Fruit fly (Drosophila melanogaster) whole organism, adult: Measurements from ENCODE around the gene Sfp24C1.

ENCODE experiments used
- CG11617 ChIP-seq: fragments of 200-800 bp; sonication (Bioruptor generic); optimal IDR thresholded peaks from 2 replicates; lab custom pipeline; 2017; ENCODE audit warnings: mild to moderate bottlenecking, missing biosample characterization, missing genetic modification reagents, missing genetic modification characterization
- CG12768 ChIP-seq: fragments of 200-800 bp; sonication (Bioruptor generic); optimal IDR thresholded peaks from 2 replicates; lab custom pipeline; 2017; ENCODE audit warnings: missing biosample characterization, missing genetic modification characterization, mild to moderate bottlenecking, moderate library complexity, missing genetic modification reagents
- CG14711 ChIP-seq: fragments of 200-800 bp; sonication (Bioruptor generic); optimal IDR thresholded peaks from 2 replicates; lab custom pipeline; 2018; ENCODE audit warnings: missing biosample characterization, mild to moderate bottlenecking, missing genetic modification characterization, moderate library complexity
- CG1620 ChIP-seq: fragments of 200-800 bp; sonication (Bioruptor generic); optimal IDR thresholded peaks from 2 replicates; lab custom pipeline; 2016; ENCODE audit warnings: missing biosample characterization, missing genetic modification characterization
- CG33017 ChIP-seq: fragments of 200-800 bp; sonication (Bioruptor generic); optimal IDR thresholded peaks from 2 replicates; lab custom pipeline; 2018; ENCODE audit warnings: missing biosample characterization, mild to moderate bottlenecking, missing genetic modification characterization, moderate library complexity
- CG5204 ChIP-seq: fragments of 200-800 bp; sonication (Bioruptor generic); optimal IDR thresholded peaks from 2 replicates; lab custom pipeline; 2016; ENCODE audit warnings: missing biosample characterization, missing genetic modification characterization
- CG7045 ChIP-seq: fragments of 200-800 bp; sonication (Bioruptor generic); optimal IDR thresholded peaks from 2 replicates; lab custom pipeline; 2017; ENCODE audit warnings: missing biosample characterization, mild to moderate bottlenecking, missing genetic modification characterization
- CG7101 ChIP-seq: fragments of 200-800 bp; sonication (Bioruptor generic); optimal IDR thresholded peaks from 2 replicates; lab custom pipeline; 2018; ENCODE audit warnings: missing biosample characterization, mild to moderate bottlenecking, missing genetic modification characterization, moderate library complexity
- Clk ChIP-seq: fragments of 200-800 bp; sonication (Bioruptor generic); optimal IDR thresholded peaks from 2 replicates; lab custom pipeline; 2017; ENCODE audit warnings: missing biosample characterization, missing genetic modification characterization
- Crg-1 ChIP-seq: fragments of 200-800 bp; sonication (Bioruptor generic); optimal IDR thresholded peaks from 2 replicates; lab custom pipeline; 2016; ENCODE audit warnings: missing biosample characterization, missing genetic modification characterization
- Hr96 ChIP-seq: fragments of 200-800 bp; sonication (Bioruptor generic); optimal IDR thresholded peaks from 2 replicates; lab custom pipeline; 2016; ENCODE audit warnings: missing biosample characterization, missing genetic modification characterization
- Mnt ChIP-seq: fragments of 200-800 bp; sonication (Bioruptor generic); optimal IDR thresholded peaks from 2 replicates; lab custom pipeline; 2016; ENCODE audit warnings: missing biosample characterization, mild to moderate bottlenecking, missing genetic modification characterization
- bab1 ChIP-seq: fragments of 200-800 bp; sonication (Bioruptor generic); optimal IDR thresholded peaks from 3 replicates; lab custom pipeline; 2019; ENCODE audit warnings: missing biosample characterization, mild to moderate bottlenecking, missing genetic modification characterization, moderate library complexity
- cic ChIP-seq: fragments of 200-800 bp; sonication (Bioruptor generic); optimal IDR thresholded peaks from 2 replicates; lab custom pipeline; 2017; ENCODE audit warnings: missing biosample characterization, mild to moderate bottlenecking, missing genetic modification characterization, moderate library complexity
- cnc ChIP-seq, 2 experiments: fragments of >200 bp; optimal IDR thresholded peaks; 2 replicates each; lab custom pipeline; 2017
- kay ChIP-seq: fragments of 200-800 bp; sonication (Bioruptor generic); peaks from one replicate; lab custom pipeline; 2016; ENCODE audit warnings: missing biosample characterization, missing genetic modification characterization, borderline replicate concordance
- ovo ChIP-seq: fragments of 200-800 bp; sonication (Bioruptor generic); optimal IDR thresholded peaks from 2 replicates; lab custom pipeline; 2016; ENCODE audit warnings: missing biosample characterization, missing genetic modification characterization
- pad ChIP-seq: fragments of 200-800 bp; sonication (Bioruptor generic); optimal IDR thresholded peaks from 3 replicates; lab custom pipeline; 2017; ENCODE audit warnings: missing biosample characterization, missing genetic modification characterization, mild to moderate bottlenecking, moderate library complexity, missing genetic modification reagents
- tj ChIP-seq: fragments of 200-800 bp; sonication (Bioruptor generic); optimal IDR thresholded peaks from 3 replicates; lab custom pipeline; 2017; ENCODE audit warnings: missing biosample characterization, mild to moderate bottlenecking, missing genetic modification characterization, moderate library complexity
- toe ChIP-seq: fragments of 200-800 bp; sonication (Bioruptor generic); optimal IDR thresholded peaks from 2 replicates; lab custom pipeline; 2016; ENCODE audit warnings: missing biosample characterization, missing genetic modification characterization

Gene Sfp24C1

DNA sequence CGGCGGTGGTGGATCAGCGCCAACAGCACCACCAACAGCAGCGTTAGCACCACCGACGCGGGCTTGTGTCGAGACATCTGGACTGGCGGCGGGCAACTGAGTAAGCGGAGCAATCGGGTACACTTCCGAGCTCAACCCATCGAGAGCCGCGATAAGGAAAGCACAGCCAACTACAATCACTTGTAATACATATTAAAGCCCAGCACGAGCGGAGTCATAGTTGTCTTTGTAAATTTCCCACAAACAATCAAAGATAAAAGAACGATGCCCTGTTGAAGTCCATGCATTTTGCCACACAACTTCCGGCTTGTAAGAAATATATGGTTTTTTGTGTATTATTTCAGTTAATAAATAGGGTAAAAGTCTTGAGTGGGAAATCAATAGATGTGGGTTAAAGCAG is 6.5 kb downstream of the Sfp24C1 start, which contains the start of gene CG31777:
TSS of gene CG31777 (minus strand) at position 101 of the 400 bp plus-strand sequence.
- TF ChIP-seq Hr96 (GFP tag; lab: Kevin White, UChicago) (no peak), kay (GFP tag; lab: Kevin White, UChicago) (no peak), CG5204 (GFP tag; lab: Kevin White, UChicago) (no peak), Crg-1 (GFP tag; lab: Kevin White, UChicago) (no peak), Clk (no peak), CG33017 (tag; lab: Kevin White, UChicago) (no peak), CG7045 (no peak), ovo (GFP tag; lab: Kevin White, UChicago) (no peak), pad (GFP tag; lab: Kevin White, UChicago) (no peak), CG7101 (tag; lab: Kevin White, UChicago) (no peak)

DNA sequence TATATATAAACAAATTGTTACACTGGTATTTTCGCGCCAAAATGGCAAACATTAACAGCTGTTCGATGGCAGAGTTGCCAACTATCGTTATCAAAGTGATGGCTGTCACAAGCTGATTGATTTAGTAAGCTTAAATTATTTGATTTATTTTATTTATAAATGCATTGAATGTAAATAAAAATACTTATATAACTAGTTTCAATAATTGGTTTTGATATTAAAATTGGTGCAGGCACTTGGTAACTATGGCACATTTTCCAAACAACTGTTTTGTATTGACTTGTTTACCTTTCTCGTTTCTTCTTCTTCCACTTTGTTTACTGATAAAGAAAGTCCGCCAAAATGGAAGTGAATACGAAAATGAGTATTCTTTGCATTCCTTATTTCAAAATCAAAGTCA is 11.2 kb downstream of the Sfp24C1 start, which contains the start of gene cutlet:
TSS of gene cutlet (minus strand) at position 84 of the 400 bp plus-strand sequence.
- no peak for TF ChIP-seq toe (GFP tag; lab: Kevin White, UChicago)
- TF ChIP-seq CG1620 (GFP tag; lab: Kevin White, UChicago), result peak; percentile 16
- no peak for TF ChIP-seq Clk
- peak; percentile 87 for TF ChIP-seq kay (GFP tag; lab: Kevin White, UChicago)
- TF ChIP-seq pad (GFP tag; lab: Kevin White, UChicago), result peak; percentile 1
- TF ChIP-seq CG14711 (tag; lab: Kevin White, UChicago), result peak; percentile 90
- peak; percentile 32 for TF ChIP-seq bab1 (GFP tag; lab: Kevin White, UChicago)

dm6 chr2L:3712949-3713416 is 12.5 kb downstream of the Sfp24C1 start, which contains the start of the genes CG31955 and CG2818:
Gene CG31955 (minus strand): TSS chr2L:3713105.
Gene CG2818 (plus strand): TSS chr2L:3713360.
- peak; percentile 95 for TF ChIP-seq pad (GFP tag; lab: Kevin White, UChicago)
- peak; percentile 55 for TF ChIP-seq CG5204 (GFP tag; lab: Kevin White, UChicago)
- TF ChIP-seq Crg-1 (GFP tag; lab: Kevin White, UChicago), result no peak
- TF ChIP-seq ovo (GFP tag; lab: Kevin White, UChicago), result peak; percentile 31
- peak; percentile 35 for TF ChIP-seq tj (GFP tag; lab: Kevin White, UChicago)
- no peak for TF ChIP-seq CG7045
- no peak for TF ChIP-seq bab1 (GFP tag; lab: Kevin White, UChicago)
- no peak for TF ChIP-seq cnc (optimal IDR thresholded peaks at IDR 0.05; lab: Kevin White, UChicago)
- TF ChIP-seq CG11617, result peak; percentile 15
- TF ChIP-seq Clk, result no peak
- peak; percentile 52 for TF ChIP-seq Hr96 (GFP tag; lab: Kevin White, UChicago)
- no peak for TF ChIP-seq CG33017 (tag; lab: Kevin White, UChicago)
- peak; percentile 96 for TF ChIP-seq kay (GFP tag; lab: Kevin White, UChicago)
- no peak for TF ChIP-seq CG7101 (tag; lab: Kevin White, UChicago)
- TF ChIP-seq toe (GFP tag; lab: Kevin White, UChicago), result peak; percentile 36
- no peak for TF ChIP-seq CG12768
- peak; percentile 6 for TF ChIP-seq CG1620 (GFP tag; lab: Kevin White, UChicago)
- TF ChIP-seq CG14711 (tag; lab: Kevin White, UChicago), result peak; percentile 29
- no peak for TF ChIP-seq Mnt (GFP tag; lab: Kevin White, UChicago)
- no peak for TF ChIP-seq cic (GFP tag; lab: Kevin White, UChicago)

DNA sequence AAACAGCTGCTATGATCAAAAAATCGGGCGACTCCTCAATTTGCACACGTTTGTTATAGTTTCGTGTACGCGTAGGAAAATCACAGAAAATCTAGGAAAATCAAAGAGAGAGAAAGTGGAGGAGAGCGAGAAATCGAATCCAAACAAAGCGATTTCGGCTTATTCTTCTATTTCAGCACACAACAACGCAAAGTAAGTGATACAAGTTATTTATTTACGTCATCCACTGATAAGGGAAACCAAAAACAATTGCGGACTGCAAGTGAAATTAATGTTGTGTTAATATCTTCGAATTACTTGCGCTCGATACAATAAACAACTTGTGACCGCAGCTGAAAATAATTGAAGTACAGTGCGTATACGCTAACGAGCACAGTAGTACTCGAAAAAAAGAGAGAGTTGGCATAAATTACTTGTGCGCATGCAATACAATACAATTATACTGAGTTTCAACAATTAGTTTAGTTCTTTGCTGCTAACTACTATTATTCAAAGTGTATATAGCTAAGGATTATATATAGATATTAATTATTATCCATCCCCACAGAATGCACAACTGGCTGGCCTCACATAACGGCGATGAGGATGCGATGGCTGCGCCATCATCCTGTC is 13.2 kb downstream of the Sfp24C1 start:
- no peak for TF ChIP-seq Mnt (GFP tag; lab: Kevin White, UChicago)
- no peak for TF ChIP-seq Hr96 (GFP tag; lab: Kevin White, UChicago)
- TF ChIP-seq tj (GFP tag; lab: Kevin White, UChicago), result no peak
- no peak for TF ChIP-seq Clk
- no peak for TF ChIP-seq Crg-1 (GFP tag; lab: Kevin White, UChicago)
- no peak for TF ChIP-seq CG5204 (GFP tag; lab: Kevin White, UChicago)
- TF ChIP-seq toe (GFP tag; lab: Kevin White, UChicago), result no peak
- TF ChIP-seq cic (GFP tag; lab: Kevin White, UChicago), result no peak
- no peak for TF ChIP-seq CG12768
- TF ChIP-seq ovo (GFP tag; lab: Kevin White, UChicago), result no peak
- TF ChIP-seq CG11617, result no peak
- no peak for TF ChIP-seq cnc (optimal IDR thresholded peaks at IDR 0.05; lab: Kevin White, UChicago)
- no peak for TF ChIP-seq CG1620 (GFP tag; lab: Kevin White, UChicago)
- no peak for TF ChIP-seq CG7045
- TF ChIP-seq bab1 (GFP tag; lab: Kevin White, UChicago), result no peak
- no peak for TF ChIP-seq CG14711 (tag; lab: Kevin White, UChicago)
- no peak for TF ChIP-seq pad (GFP tag; lab: Kevin White, UChicago)
- TF ChIP-seq CG7101 (tag; lab: Kevin White, UChicago), result no peak
- TF ChIP-seq CG33017 (tag; lab: Kevin White, UChicago), result no peak

- TF ChIP-seq CG7045 (no peak), CG14711 (tag; lab: Kevin White, UChicago) (no peak), tj (GFP tag; lab: Kevin White, UChicago) (no peak), kay (GFP tag; lab: Kevin White, UChicago) (no peak), cnc (optimal IDR thresholded peaks at IDR 0.05; lab: Kevin White, UChicago) (no peak), CG1620 (GFP tag; lab: Kevin White, UChicago) (no peak), Mnt (GFP tag; lab: Kevin White, UChicago) (no peak), CG11617 (no peak), ovo (GFP tag; lab: Kevin White, UChicago) (no peak), Clk (no peak), CG5204 (GFP tag; lab: Kevin White, UChicago) (no peak), Hr96 (GFP tag; lab: Kevin White, UChicago) (no peak), toe (GFP tag; lab: Kevin White, UChicago) (no peak), pad (GFP tag; lab: Kevin White, UChicago) (no peak), Crg-1 (GFP tag; lab: Kevin White, UChicago) (no peak)
These were observed 17.3 kb downstream of the Sfp24C1 start, which contains the start of the genes lectin-24A and Shaw for dm6 chr2L:3717673-3718235. Gene lectin-24A (minus strand): TSS chr2L:3717773. Gene Shaw (plus strand): TSS chr2L:3718185.
